Worm (Caenorhabditis elegans) whole organism, L3 larva: Measurements from ENCODE around the gene R13H4.5.

Source experiments
- R02D3.7 ChIP-seq: fragments of 150-350 bp; optimal IDR thresholded peaks from 2 replicates; lab custom pipeline; 2014; ENCODE audit warnings: missing biosample characterization, missing genetic modification characterization
- ZK546.5 ChIP-seq: sonication (generic microtip); optimal IDR thresholded peaks from 2 replicates; lab custom pipeline; 2017; ENCODE audit warnings: missing biosample characterization, missing genetic modification characterization
- ama-1 ChIP-seq: fragments of 150-350 bp; optimal IDR thresholded peaks from 2 replicates; lab custom pipeline; 2018
- ceh-16 ChIP-seq: sonication (generic microtip); optimal IDR thresholded peaks from 2 replicates; lab custom pipeline; 2017; ENCODE audit warnings: missing biosample characterization, missing genetic modification characterization
- ceh-28 ChIP-seq: fragments of 150-350 bp; optimal IDR thresholded peaks from 2 replicates; lab custom pipeline; 2014; ENCODE audit warnings: missing biosample characterization, missing genetic modification reagents, missing genetic modification characterization
- ceh-9 ChIP-seq: sonication (generic microtip); optimal IDR thresholded peaks from 2 replicates; lab custom pipeline; 2018; ENCODE audit warnings: missing biosample characterization, missing genetic modification characterization
- daf-12 ChIP-seq: fragments of 150-350 bp; optimal IDR thresholded peaks from 2 replicates; lab custom pipeline; 2014; ENCODE audit warnings: missing biosample characterization, missing genetic modification reagents, missing genetic modification characterization
- egl-27 ChIP-seq: sonication (generic microtip); optimal IDR thresholded peaks from 4 replicates; lab custom pipeline; 2017; ENCODE audit warnings: missing biosample characterization, missing genetic modification reagents, missing genetic modification characterization
- elt-1 ChIP-seq: fragments of 150-350 bp; optimal IDR thresholded peaks from 2 replicates; lab custom pipeline; 2014; ENCODE audit warnings: missing biosample characterization, missing genetic modification characterization
- elt-2 ChIP-seq: sonication (generic microtip); optimal IDR thresholded peaks from 2 replicates; lab custom pipeline; 2016; ENCODE audit warnings: missing genetic modification reagents, mild to moderate bottlenecking, missing genetic modification characterization, missing compliant biosample characterization
- elt-3 ChIP-seq, 3 experiments: fragments of 150-350 bp in 1 of 3; sonication (generic microtip) in 2 of 3; optimal IDR thresholded peaks; 2 replicates in 2 of 3; 4 replicates in 1 of 3; lab custom pipeline; 2014 to 2017; ENCODE audit warnings: missing biosample characterization in 3 of 3, missing genetic modification characterization in 3 of 3
- eor-1 ChIP-seq, 2 experiments: fragments of 150-350 bp; optimal IDR thresholded peaks; 2 replicates each; lab custom pipeline; 2014 to 2018; ENCODE audit warnings: missing biosample characterization in 2 of 2, missing genetic modification characterization in 2 of 2
- fkh-2 ChIP-seq: fragments of 150-350 bp; optimal IDR thresholded peaks from 2 replicates; lab custom pipeline; 2014; ENCODE audit warnings: missing biosample characterization, missing genetic modification reagents, missing genetic modification characterization
- fos-1 ChIP-seq: fragments of 150-350 bp; optimal IDR thresholded peaks from 2 replicates; lab custom pipeline; 2014; ENCODE audit warnings: missing biosample characterization, missing genetic modification characterization
- hmg-11 ChIP-seq: sonication (generic microtip); optimal IDR thresholded peaks from 2 replicates; lab custom pipeline; 2016; ENCODE audit warnings: missing genetic modification characterization, missing compliant biosample characterization
- jun-1 ChIP-seq: fragments of 150-350 bp; optimal IDR thresholded peaks from 2 replicates; lab custom pipeline; 2014; ENCODE audit warnings: missing biosample characterization, missing genetic modification reagents, missing genetic modification characterization
- lin-15B ChIP-seq: fragments of 150-350 bp; optimal IDR thresholded peaks from 2 replicates; lab custom pipeline; 2014; ENCODE audit warnings: missing biosample characterization, missing genetic modification characterization
- lin-39 ChIP-seq: fragments of 150-350 bp; optimal IDR thresholded peaks from 2 replicates; lab custom pipeline; 2018; ENCODE audit warnings: missing biosample characterization, missing genetic modification reagents, missing genetic modification characterization
- lsy-12 ChIP-seq: sonication (generic microtip); optimal IDR thresholded peaks from 2 replicates; lab custom pipeline; 2016; ENCODE audit warnings: mild to moderate bottlenecking, missing genetic modification characterization, missing compliant biosample characterization
- nfya-1 ChIP-seq: sonication (generic microtip); optimal IDR thresholded peaks from 2 replicates; lab custom pipeline; 2017; ENCODE audit warnings: missing genetic modification characterization, mild to moderate bottlenecking, missing compliant biosample characterization, antibody characterized with exemption, moderate library complexity; ENCODE audit not compliant: insufficient read depth
- nhr-12 ChIP-seq: fragments of 150-350 bp; optimal IDR thresholded peaks from 2 replicates; lab custom pipeline; 2014; ENCODE audit warnings: missing biosample characterization, missing genetic modification characterization
- nhr-23 ChIP-seq: fragments of 150-350 bp; optimal IDR thresholded peaks from 2 replicates; lab custom pipeline; 2014; ENCODE audit warnings: missing biosample characterization, missing genetic modification reagents, missing genetic modification characterization
- nhr-237 ChIP-seq: fragments of 150-350 bp; optimal IDR thresholded peaks from 2 replicates; lab custom pipeline; 2014; ENCODE audit warnings: missing biosample characterization, missing genetic modification characterization
- nhr-25 ChIP-seq: sonication (generic microtip); optimal IDR thresholded peaks from 2 replicates; lab custom pipeline; 2017; ENCODE audit warnings: missing biosample characterization, missing genetic modification characterization
- nhr-28 ChIP-seq: fragments of 150-350 bp; optimal IDR thresholded peaks from 2 replicates; lab custom pipeline; 2014; ENCODE audit warnings: missing biosample characterization, missing genetic modification characterization
- nhr-43 ChIP-seq: sonication (generic microtip); optimal IDR thresholded peaks from 2 replicates; lab custom pipeline; 2016; ENCODE audit warnings: mild to moderate bottlenecking, missing genetic modification characterization, missing compliant biosample characterization; ENCODE audit not compliant: poor library complexity, severe bottlenecking
- nhr-67 ChIP-seq: fragments of 150-350 bp; optimal IDR thresholded peaks from 2 replicates; lab custom pipeline; 2014; ENCODE audit warnings: missing biosample characterization, missing genetic modification characterization
- nhr-76 ChIP-seq: fragments of 150-350 bp; sonication (generic microtip); optimal IDR thresholded peaks from 5 replicates; lab custom pipeline; 2014; ENCODE audit warnings: missing biosample characterization, missing genetic modification characterization
- pha-4 ChIP-seq: fragments of 150-350 bp; optimal IDR thresholded peaks from 2 replicates; lab custom pipeline; 2014; ENCODE audit warnings: missing biosample characterization, missing genetic modification reagents, missing genetic modification characterization
- pqm-1 ChIP-seq: fragments of 150-350 bp; optimal IDR thresholded peaks from 2 replicates; lab custom pipeline; 2017; ENCODE audit warnings: missing biosample characterization, missing genetic modification characterization, inconsistent platforms
- sea-2 ChIP-seq: fragments of 150-350 bp; sonication (generic microtip); optimal IDR thresholded peaks from 4 replicates; lab custom pipeline; 2014; ENCODE audit warnings: missing biosample characterization, missing genetic modification reagents, missing genetic modification characterization
- skn-1 ChIP-seq: fragments of 150-350 bp; optimal IDR thresholded peaks from 2 replicates; lab custom pipeline; 2014; ENCODE audit warnings: missing biosample characterization, missing genetic modification characterization
- tbx-2 ChIP-seq: sonication (generic microtip); optimal IDR thresholded peaks from 2 replicates; lab custom pipeline; 2016; ENCODE audit warnings: mild to moderate bottlenecking, missing genetic modification characterization, missing compliant biosample characterization
- unc-39 ChIP-seq: sonication (generic microtip); optimal IDR thresholded peaks from 4 replicates; lab custom pipeline; 2017; ENCODE audit warnings: missing biosample characterization, missing genetic modification characterization
- unc-62 ChIP-seq: fragments of 150-350 bp; sonication (generic microtip); optimal IDR thresholded peaks from 4 replicates; lab custom pipeline; 2014; ENCODE audit warnings: missing biosample characterization, missing genetic modification reagents, missing genetic modification characterization
- zag-1 ChIP-seq: fragments of 150-350 bp; optimal IDR thresholded peaks from 2 replicates; lab custom pipeline; 2014; ENCODE audit warnings: missing biosample characterization, missing genetic modification characterization
- ztf-11 ChIP-seq: fragments of 150-350 bp; optimal IDR thresholded peaks from 2 replicates; lab custom pipeline; 2014; ENCODE audit warnings: missing biosample characterization, missing genetic modification characterization
- ztf-4 ChIP-seq: fragments of 150-350 bp; optimal IDR thresholded peaks from 2 replicates; lab custom pipeline; 2014; ENCODE audit warnings: missing biosample characterization, missing genetic modification characterization

Gene R13H4.5

DNA sequence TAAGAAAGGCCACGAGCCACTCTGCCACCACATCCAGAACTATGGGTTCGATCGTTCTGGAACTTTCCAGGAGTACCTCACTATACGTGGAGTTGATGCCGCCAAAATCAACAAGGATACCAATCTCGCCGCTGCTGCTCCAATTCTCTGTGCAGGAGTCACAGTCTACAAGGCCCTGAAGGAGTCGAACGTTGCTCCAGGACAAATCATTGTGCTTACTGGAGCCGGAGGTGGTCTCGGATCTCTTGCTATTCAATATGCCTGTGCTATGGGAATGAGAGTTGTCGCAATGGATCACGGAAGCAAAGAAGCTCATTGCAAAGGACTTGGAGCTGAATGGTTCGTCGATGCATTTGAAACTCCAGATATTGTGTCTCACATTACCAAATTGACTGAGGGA, 28.2 kb downstream of the R13H4.5 start:
- TF ChIP-seq elt-1 (tag; lab: Kevin White, UChicago) (no peak), nhr-43 (tag; lab: Kevin White, UChicago) (peak; percentile 16), ceh-16 (no peak), ama-1 (peak; percentile 97), zag-1 (no peak), nhr-25 (tag; lab: Kevin White, UChicago) (no peak), nhr-12 (tag; lab: Kevin White, UChicago) (no peak), skn-1 (tag; lab: Kevin White, UChicago) (no peak)

DNA sequence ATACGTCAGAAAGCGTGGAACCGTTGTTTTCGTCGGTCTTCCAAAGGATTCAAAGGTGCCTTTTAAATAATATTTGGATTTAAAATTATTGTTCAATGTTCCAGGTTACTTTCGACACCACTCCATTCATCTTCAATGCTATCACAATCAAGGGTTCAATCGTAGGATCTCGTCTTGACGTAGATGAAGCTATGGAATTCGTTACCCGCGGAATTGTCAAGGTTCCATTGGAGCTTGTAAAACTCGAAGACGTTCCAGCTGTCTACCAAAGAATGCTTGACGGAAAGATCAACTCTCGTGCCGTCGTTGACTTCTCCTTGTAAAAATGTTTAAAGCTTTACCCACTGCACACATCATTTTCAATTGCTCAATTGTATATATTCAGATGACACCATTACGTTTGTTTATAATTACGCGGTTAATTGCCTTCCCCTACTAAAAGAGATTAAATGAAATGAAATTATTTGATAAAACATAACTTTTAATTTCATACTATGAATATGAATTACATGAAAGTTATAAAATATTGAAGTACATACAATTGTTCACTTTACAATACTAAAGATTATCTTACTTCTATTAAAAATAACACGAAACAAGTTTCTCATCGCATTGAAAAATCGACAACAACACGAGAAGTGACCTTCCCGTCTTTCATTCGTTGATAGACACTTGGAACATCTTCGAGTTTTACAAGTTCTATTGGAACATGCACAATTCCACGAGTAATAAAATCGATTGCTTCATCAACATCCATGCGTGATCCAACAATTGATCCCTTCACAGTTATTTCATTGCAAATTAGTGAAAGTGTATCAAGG, 28.9 kb downstream of the R13H4.5 start:
- TF ChIP-seq hmg-11 (no peak), pqm-1 (tag; lab: Kevin White, UChicago) (peak; percentile 49), lin-39 (tag; lab: Kevin White, UChicago) (peak; percentile 45), lsy-12 (tag; lab: Kevin White, UChicago) (peak; percentile 29), nhr-237 (no peak), nhr-28 (no peak), ama-1 (peak; percentile 96), pha-4 (tag; lab: Kevin White, UChicago) (peak; percentile 88), nhr-43 (tag; lab: Kevin White, UChicago) (peak; percentile 59), ZK546.5 (tag; lab: Kevin White, UChicago) (no peak), nhr-23 (tag; lab: Kevin White, UChicago) (peak; percentile 19), ztf-11 (tag; lab: Kevin White, UChicago) (no peak)

DNA sequence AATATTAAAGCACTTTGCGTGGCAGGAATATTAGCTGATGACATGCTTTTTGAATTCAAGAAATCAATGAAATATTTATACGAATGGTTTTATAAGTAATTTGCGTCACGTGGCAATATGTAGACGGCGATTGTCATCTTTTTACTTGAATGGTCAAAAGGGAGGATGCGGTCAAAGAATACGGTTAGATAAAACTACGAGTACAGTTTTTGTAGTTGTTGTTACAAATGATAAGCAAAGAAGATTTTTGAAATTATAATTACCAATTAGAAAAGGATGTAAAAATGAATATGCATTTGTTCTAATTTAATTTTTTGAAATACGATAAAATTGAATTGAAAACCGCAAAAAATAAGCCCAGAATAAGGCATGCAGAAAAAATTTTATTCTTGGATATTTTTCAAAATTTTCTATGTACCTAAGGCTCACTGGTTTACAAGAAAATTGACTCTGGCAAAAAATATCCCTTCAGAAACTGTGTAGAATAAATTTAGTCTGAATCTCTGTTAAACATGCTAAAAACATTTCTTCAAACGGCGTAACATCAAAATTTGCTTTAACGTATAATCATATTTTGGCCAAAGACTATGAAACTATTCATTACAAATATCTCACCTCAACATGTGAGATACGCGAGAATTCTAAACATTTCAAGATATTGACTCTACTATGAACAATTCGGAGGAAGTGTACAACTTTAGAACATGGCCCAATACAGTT, 30.8 kb downstream of the R13H4.5 start, which contains the start of the genes sodh-2 and srx-76:
TSS of gene sodh-2 (minus strand) at position 101 of the 720 bp plus-strand sequence.
TSS of gene srx-76 (plus strand) at position 670 of the 720 bp plus-strand sequence.
- TF ChIP-seq unc-62 (GFP tag; lab: Kevin White, UChicago) (no peak), nhr-67 (tag; lab: Kevin White, UChicago) (no peak), lin-15B (tag; lab: Kevin White, UChicago) (no peak), eor-1 (tag; optimal IDR thresholded peaks at IDR 0.05; lab: Kevin White, UChicago) (no peak), elt-1 (tag; lab: Kevin White, UChicago) (no peak), ztf-4 (no peak), skn-1 (tag; lab: Kevin White, UChicago) (no peak), nhr-23 (tag; lab: Kevin White, UChicago) (no peak), nhr-28 (no peak), hmg-11 (no peak), fkh-2 (no peak), ceh-16 (no peak), ama-1 (no peak), elt-3 (tag; optimal IDR thresholded peaks at IDR 0.05; lab: Kevin White, UChicago) (no peak), pha-4 (tag; lab: Kevin White, UChicago) (no peak)
- TF ChIP-seq, all 47 proteins: peak for 0

DNA sequence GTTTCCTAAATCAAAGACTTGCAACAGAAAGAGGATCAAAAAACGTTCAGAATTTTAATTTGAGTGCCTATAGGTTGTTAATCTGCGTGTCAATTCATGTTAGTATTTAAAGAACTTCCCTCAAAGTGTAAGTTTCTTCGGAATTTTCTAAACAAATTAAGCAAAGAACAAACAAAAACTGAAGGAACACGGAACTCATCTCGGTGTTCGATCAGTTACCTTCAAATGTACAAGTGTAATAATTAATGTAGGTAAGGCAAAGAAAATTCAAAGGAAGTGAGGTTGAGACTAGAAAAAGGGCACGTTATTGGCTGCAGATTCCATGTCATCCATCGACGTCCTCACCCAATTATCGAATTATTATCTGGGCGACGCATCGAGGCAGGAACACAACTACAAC, 33.5 kb downstream of the R13H4.5 start, which contains the start of gene K12G11.6:
TSS of gene K12G11.6 (plus strand) at position 357 of the 400 bp plus-strand sequence.
- TF ChIP-seq skn-1 (tag; lab: Kevin White, UChicago) = no peak
- TF ChIP-seq ztf-4 = no peak
- no peak for TF ChIP-seq pqm-1 (tag; lab: Kevin White, UChicago)
- TF ChIP-seq nhr-237 = no peak
- TF ChIP-seq fos-1 (tag; lab: Kevin White, UChicago) = no peak
- no peak for TF ChIP-seq lin-15B (tag; lab: Kevin White, UChicago)
- TF ChIP-seq R02D3.7 = no peak
- TF ChIP-seq ceh-9 (tag; lab: Kevin White, UChicago) = no peak
- TF ChIP-seq ZK546.5 (tag; lab: Kevin White, UChicago) = no peak
- no peak for TF ChIP-seq tbx-2
- TF ChIP-seq daf-12 = no peak
- TF ChIP-seq egl-27 = no peak
- TF ChIP-seq, all 47 proteins: peak for 0

DNA sequence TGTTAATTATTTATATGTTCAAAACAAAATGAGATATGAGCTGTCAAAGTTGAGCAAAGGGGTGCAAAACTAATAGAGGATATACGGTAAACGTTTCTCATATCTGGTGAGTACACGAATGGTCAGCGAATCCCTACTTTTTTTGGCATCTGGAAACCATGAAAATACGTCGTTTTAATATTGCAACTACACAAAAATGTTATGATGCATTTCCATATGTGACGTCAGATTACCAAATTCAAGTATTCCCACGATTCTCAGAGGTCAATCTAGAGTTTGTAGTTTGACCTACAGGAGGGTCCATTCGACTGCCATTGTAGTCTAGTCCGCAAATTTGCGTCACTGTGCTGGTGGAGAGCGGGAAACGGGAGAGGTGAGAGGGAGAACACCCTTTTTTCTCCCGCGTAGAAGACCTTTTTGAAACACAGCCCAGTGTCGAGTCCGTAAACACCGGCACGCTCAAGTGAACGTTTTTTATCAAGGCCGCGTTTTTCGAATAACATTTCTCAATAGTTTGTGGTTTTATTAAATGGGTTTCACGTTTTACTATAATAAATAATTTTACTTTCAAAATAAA, 35.9 kb downstream of the R13H4.5 start:
- TF ChIP-seq jun-1 (tag; lab: Kevin White, UChicago) (no peak), pha-4 (tag; lab: Kevin White, UChicago) (peak; percentile 57), pqm-1 (tag; lab: Kevin White, UChicago) (peak; percentile 24), nfya-1 (no peak), nhr-43 (tag; lab: Kevin White, UChicago) (no peak), fkh-2 (no peak), elt-2 (tag; lab: Kevin White, UChicago) (peak; percentile 60), nhr-23 (tag; lab: Kevin White, UChicago) (peak; percentile 36), nhr-76 (tag; lab: Kevin White, UChicago) (no peak), sea-2 (GFP tag; lab: Kevin White, UChicago) (no peak), fos-1 (tag; lab: Kevin White, UChicago) (no peak), elt-1 (tag; lab: Kevin White, UChicago) (no peak), hmg-11 (peak; percentile 9), lin-15B (tag; lab: Kevin White, UChicago) (peak; percentile 38), ceh-28 (tag; lab: Kevin White, UChicago) (no peak), tbx-2 (no peak), nhr-25 (tag; lab: Kevin White, UChicago) (peak; percentile 84), lin-39 (tag; lab: Kevin White, UChicago) (no peak), elt-3 (tag; optimal IDR thresholded peaks at IDR 0.05; lab: Kevin White, UChicago) (no peak), eor-1 (tag; optimal IDR thresholded peaks at IDR 0.05; lab: Kevin White, UChicago) (no peak), unc-39 (no peak)
